Worm (Caenorhabditis elegans) whole organism, L1 larva: ENCODE data around the gene gst-40.

Experiments used
- C16A3.4 ChIP-seq: fragments of 150-350 bp; optimal IDR thresholded peaks from 2 replicates; lab custom pipeline; 2014; ENCODE audit warnings: missing biosample characterization, missing genetic modification characterization
- C34B4.2 ChIP-seq: sonication (generic microtip); optimal IDR thresholded peaks from 2 replicates; lab custom pipeline; 2017; ENCODE audit warnings: mild to moderate bottlenecking, missing genetic modification characterization, missing compliant biosample characterization
- alr-1 ChIP-seq: fragments of 200-800 bp; sonication (Bioruptor generic); optimal IDR thresholded peaks from 2 replicates; lab custom pipeline; 2018; ENCODE audit warnings: borderline replicate concordance, mild to moderate bottlenecking, missing genetic modification characterization, missing compliant biosample characterization
- aly-2 ChIP-seq: fragments of 150-350 bp; optimal IDR thresholded peaks from 2 replicates; lab custom pipeline; 2014; ENCODE audit warnings: missing biosample characterization, missing genetic modification characterization
- blmp-1 ChIP-seq: fragments of 150-350 bp; optimal IDR thresholded peaks from 2 replicates; lab custom pipeline; 2014; ENCODE audit warnings: missing biosample characterization, missing genetic modification characterization
- ceh-8 ChIP-seq: fragments of 200-800 bp; sonication (Bioruptor generic); optimal IDR thresholded peaks from 2 replicates; lab custom pipeline; 2018; ENCODE audit warnings: mild to moderate bottlenecking, missing genetic modification characterization, moderate library complexity, missing compliant biosample characterization
- ces-1 ChIP-seq: fragments of 150-350 bp; optimal IDR thresholded peaks from 2 replicates; lab custom pipeline; 2014; ENCODE audit warnings: missing biosample characterization, missing genetic modification reagents, missing genetic modification characterization
- dpl-1 ChIP-seq, 3 experiments: fragments of 150-350 bp in 2 of 3; sonication (generic microtip) in 1 of 3; optimal IDR thresholded peaks; 2 replicates each; lab custom pipeline; 2014 to 2017; ENCODE audit warnings: missing biosample characterization in 3 of 3, missing genetic modification characterization in 3 of 3, missing genetic modification reagents in 3 of 3
- dsc-1 ChIP-seq: sonication (generic microtip); optimal IDR thresholded peaks from 2 replicates; lab custom pipeline; 2016; ENCODE audit warnings: mild to moderate bottlenecking, missing genetic modification characterization, missing compliant biosample characterization
- efl-1 ChIP-seq, 4 experiments: fragments of 150-350 bp; optimal IDR thresholded peaks in 3 of 4; peaks in 1 of 4; 1 replicate in 1 of 4; 2 replicates in 3 of 4; lab custom pipeline; 2014; ENCODE audit warnings: missing biosample characterization in 2 of 4, missing genetic modification characterization in 2 of 4, missing genetic modification reagents in 2 of 4
- elt-2 ChIP-seq: sonication (generic microtip); optimal IDR thresholded peaks from 2 replicates; lab custom pipeline; 2016; ENCODE audit warnings: missing genetic modification characterization, mild to moderate bottlenecking, inconsistent platforms, missing compliant biosample characterization, missing genetic modification reagents
- elt-3 ChIP-seq, 6 experiments: fragments of 150-350 bp in 1 of 6; sonication (generic microtip); optimal IDR thresholded peaks; 2 replicates each; lab custom pipeline; 2017 to 2018; ENCODE audit warnings: missing biosample characterization in 6 of 6, missing genetic modification characterization in 6 of 6, inconsistent platforms in 1 of 6
- fkh-8 ChIP-seq: sonication (generic microtip); optimal IDR thresholded peaks from 2 replicates; lab custom pipeline; 2016; ENCODE audit warnings: mild to moderate bottlenecking, missing genetic modification characterization, missing compliant biosample characterization
- grh-1 ChIP-seq: fragments of 200-800 bp; sonication (Bioruptor generic); IDR thresholded peaks from 2 replicates; pipeline ENCODE4 v1.3.6; 2022; ENCODE audit warnings: missing genetic modification reagents, missing genetic modification characterization, missing compliant biosample characterization
- hlh-4 ChIP-seq: sonication (generic microtip); optimal IDR thresholded peaks from 2 replicates; lab custom pipeline; 2016; ENCODE audit warnings: mild to moderate bottlenecking, missing genetic modification characterization, missing compliant biosample characterization
- irx-1 ChIP-seq: sonication (generic microtip); optimal IDR thresholded peaks from 2 replicates; lab custom pipeline; 2016; ENCODE audit warnings: missing genetic modification characterization, missing compliant biosample characterization
- lin-13 ChIP-seq: fragments of 150-350 bp; optimal IDR thresholded peaks from 2 replicates; lab custom pipeline; 2014; ENCODE audit warnings: missing biosample characterization, missing genetic modification reagents, missing genetic modification characterization
- lin-35 ChIP-seq, 2 experiments: fragments of 150-350 bp; optimal IDR thresholded peaks; 2 replicates each; lab custom pipeline; 2014; ENCODE audit warnings: missing biosample characterization in 2 of 2, missing genetic modification characterization in 2 of 2, missing genetic modification reagents in 2 of 2
- lin-39 ChIP-seq: fragments of 150-350 bp; optimal IDR thresholded peaks from 2 replicates; lab custom pipeline; 2014; ENCODE audit warnings: missing biosample characterization, missing genetic modification reagents, missing genetic modification characterization
- lir-3 ChIP-seq: sonication (generic microtip); optimal IDR thresholded peaks from 2 replicates; lab custom pipeline; 2016; ENCODE audit warnings: mild to moderate bottlenecking, missing genetic modification characterization, moderate library complexity, missing compliant biosample characterization; ENCODE audit not compliant: poor library complexity
- mdl-1 ChIP-seq, 2 experiments: fragments of 150-350 bp; optimal IDR thresholded peaks; 2 replicates each; lab custom pipeline; 2014 to 2017; ENCODE audit warnings: missing biosample characterization in 2 of 2, missing genetic modification characterization in 2 of 2, inconsistent platforms in 1 of 2
- nhr-12 ChIP-seq: sonication (generic microtip); optimal IDR thresholded peaks from 2 replicates; lab custom pipeline; 2017; ENCODE audit warnings: missing biosample characterization, missing genetic modification characterization
- nhr-19 ChIP-seq: fragments of 200-800 bp; sonication (Bioruptor generic); conservative IDR thresholded peaks from 2 replicates; pipeline ENCODE4 v1.3.6; 2022; ENCODE audit warnings: missing genetic modification characterization, missing compliant biosample characterization
- nhr-28 ChIP-seq: fragments of 150-350 bp; optimal IDR thresholded peaks from 2 replicates; lab custom pipeline; 2014; ENCODE audit warnings: missing biosample characterization, missing genetic modification characterization
- nhr-47 ChIP-seq: sonication (generic microtip); optimal IDR thresholded peaks from 2 replicates; lab custom pipeline; 2016; ENCODE audit warnings: mild to moderate bottlenecking, missing genetic modification characterization, moderate library complexity, missing compliant biosample characterization
- nhr-84 ChIP-seq: sonication (generic microtip); optimal IDR thresholded peaks from 2 replicates; lab custom pipeline; 2017; ENCODE audit warnings: missing biosample characterization, missing genetic modification characterization
- nhr-85 ChIP-seq: sonication (generic microtip); peaks from one replicate; lab custom pipeline; 2016; ENCODE audit warnings: missing genetic modification characterization, inconsistent platforms, missing compliant biosample characterization
- skn-1 ChIP-seq: fragments of 150-350 bp; optimal IDR thresholded peaks from 2 replicates; lab custom pipeline; 2014; ENCODE audit warnings: missing biosample characterization, missing genetic modification characterization
- snpc-4 ChIP-seq: fragments of 150-350 bp; optimal IDR thresholded peaks from 2 replicates; lab custom pipeline; 2014; ENCODE audit warnings: missing biosample characterization, missing genetic modification characterization
- snu-23 ChIP-seq: sonication (generic microtip); optimal IDR thresholded peaks from 2 replicates; lab custom pipeline; 2016; ENCODE audit warnings: missing genetic modification characterization, missing compliant biosample characterization
- sox-4 ChIP-seq: sonication (generic microtip); optimal IDR thresholded peaks from 2 replicates; lab custom pipeline; 2016; ENCODE audit warnings: missing genetic modification characterization, missing compliant biosample characterization
- sup-37 ChIP-seq: fragments of 200-800 bp; sonication (Bioruptor generic); optimal IDR thresholded peaks from 2 replicates; lab custom pipeline; 2018; ENCODE audit warnings: mild to moderate bottlenecking, missing genetic modification characterization, missing compliant biosample characterization
- swsn-7 ChIP-seq: sonication (generic microtip); optimal IDR thresholded peaks from 2 replicates; lab custom pipeline; 2016; ENCODE audit warnings: missing genetic modification characterization, missing compliant biosample characterization
- tbx-2 ChIP-seq: sonication (generic microtip); optimal IDR thresholded peaks from 2 replicates; lab custom pipeline; 2016; ENCODE audit warnings: missing genetic modification characterization, missing compliant biosample characterization
- unc-30 ChIP-seq: sonication (generic microtip); optimal IDR thresholded peaks from 2 replicates; lab custom pipeline; 2017; ENCODE audit warnings: missing biosample characterization, missing genetic modification characterization
- unc-98 ChIP-seq: fragments of 200-800 bp; sonication (Bioruptor generic); IDR thresholded peaks from 2 replicates; pipeline ENCODE4 v1.3.6; 2022; ENCODE audit warnings: missing genetic modification characterization, missing compliant biosample characterization
- vab-15 ChIP-seq: sonication (generic microtip); optimal IDR thresholded peaks from 2 replicates; lab custom pipeline; 2017; ENCODE audit warnings: missing genotype, mild to moderate bottlenecking, missing genetic modification characterization, missing compliant biosample characterization
- zag-1 ChIP-seq: fragments of 150-350 bp; optimal IDR thresholded peaks from 2 replicates; lab custom pipeline; 2014; ENCODE audit warnings: missing biosample characterization, missing genetic modification characterization
- zip-4 ChIP-seq: fragments of 200-800 bp; sonication (Bioruptor generic); optimal IDR thresholded peaks from 2 replicates; lab custom pipeline; 2018; ENCODE audit warnings: mild to moderate bottlenecking, missing genetic modification characterization, moderate library complexity, missing compliant biosample characterization
- ztf-11 ChIP-seq, 2 experiments: sonication (generic microtip); optimal IDR thresholded peaks; 2 replicates each; lab custom pipeline; 2016 to 2017; ENCODE audit warnings: missing genetic modification characterization in 2 of 2, missing biosample characterization in 1 of 2, missing compliant biosample characterization in 1 of 2

Gene gst-40

DNA sequence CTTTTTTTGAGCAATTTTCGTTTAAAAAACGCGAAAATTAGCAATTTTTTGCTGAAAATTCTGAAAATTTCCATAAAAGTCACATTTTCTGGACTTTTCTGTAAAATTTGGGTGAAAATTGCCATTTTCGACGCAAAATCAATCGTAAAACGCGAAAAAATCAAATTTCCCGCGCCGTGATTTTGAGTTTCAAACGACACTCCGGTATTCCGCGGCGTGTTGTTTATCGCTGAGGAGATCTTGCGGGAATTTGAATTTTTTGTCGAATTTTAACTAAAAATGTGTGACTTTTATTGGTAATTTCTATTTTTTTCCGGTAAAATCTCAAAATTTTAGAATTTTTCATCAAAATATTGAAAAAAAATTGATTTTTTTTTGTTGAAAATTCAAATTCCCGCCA, 40.9 kb downstream of the gst-40 start:
- no peak for TF ChIP-seq nhr-28
- no peak for TF ChIP-seq elt-2 (tag; lab: Kevin White, UChicago)
- TF ChIP-seq ces-1 (GFP tag; lab: Kevin White, UChicago) = no peak
- no peak for TF ChIP-seq elt-3 (tag; optimal IDR thresholded peaks at IDR 0.05; lab: Kevin White, UChicago)
- no peak for TF ChIP-seq nhr-12 (tag; lab: Kevin White, UChicago)
- no peak for TF ChIP-seq C34B4.2 (tag; lab: Kevin White, UChicago)
- no peak for TF ChIP-seq vab-15 (tag; lab: Kevin White, UChicago)
- no peak for TF ChIP-seq ztf-11 (tag; optimal IDR thresholded peaks at IDR 0.05; lab: Kevin White, UChicago)
- no peak for TF ChIP-seq C16A3.4
- no peak for TF ChIP-seq nhr-84 (tag; lab: Kevin White, UChicago)
- no peak for TF ChIP-seq snpc-4 (tag; lab: Kevin White, UChicago)
- no peak for TF ChIP-seq efl-1 (optimal IDR thresholded peaks at IDR 0.05; lab: Kevin White, UChicago)
- TF ChIP-seq efl-1 (GFP tag; optimal IDR thresholded peaks at IDR 0.05 in 1 of 2; lab: Kevin White, UChicago) = no peak

DNA sequence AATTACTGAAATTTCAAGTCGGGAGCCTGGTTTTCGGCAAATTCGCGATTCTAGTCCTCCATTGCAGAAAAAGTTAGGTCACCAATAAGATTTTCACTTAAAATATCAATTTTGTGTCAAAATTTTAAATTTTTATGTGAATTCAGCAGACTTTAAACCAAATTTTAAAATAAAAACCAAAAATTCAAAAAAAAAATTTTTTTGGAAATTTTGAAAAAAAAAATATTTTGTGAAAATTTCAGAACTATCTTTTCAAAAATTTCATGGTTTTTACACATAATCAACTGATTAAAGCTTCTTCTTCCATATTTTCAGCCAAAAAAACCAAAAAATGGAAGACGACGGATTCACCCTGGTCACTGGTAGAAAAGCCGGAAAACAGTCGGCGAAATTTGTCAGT, 44.5 kb downstream of the gst-40 start, which contains the start of gene Y55F3BL.4:
TSS of gene Y55F3BL.4 (plus strand) at position 301 of the 400 bp plus-strand sequence.
- TF ChIP-seq zag-1 (tag; lab: Kevin White, UChicago) (no peak), aly-2 (no peak), dsc-1 (tag; lab: Kevin White, UChicago) (no peak), nhr-47 (no peak), sup-37 (GFP tag; lab: Kevin White, UChicago) (no peak), ceh-8 (GFP tag; lab: Kevin White, UChicago) (no peak), alr-1 (tag; lab: Kevin White, UChicago) (no peak), zip-4 (GFP tag; lab: Kevin White, UChicago) (no peak), irx-1 (tag; lab: Kevin White, UChicago) (no peak), sox-4 (tag; lab: Kevin White, UChicago) (no peak), unc-98 (no peak), lir-3 (tag; lab: Kevin White, UChicago) (no peak), blmp-1 (no peak), vab-15 (tag; lab: Kevin White, UChicago) (no peak), lin-13 (GFP tag; lab: Kevin White, UChicago) (no peak)

DNA sequence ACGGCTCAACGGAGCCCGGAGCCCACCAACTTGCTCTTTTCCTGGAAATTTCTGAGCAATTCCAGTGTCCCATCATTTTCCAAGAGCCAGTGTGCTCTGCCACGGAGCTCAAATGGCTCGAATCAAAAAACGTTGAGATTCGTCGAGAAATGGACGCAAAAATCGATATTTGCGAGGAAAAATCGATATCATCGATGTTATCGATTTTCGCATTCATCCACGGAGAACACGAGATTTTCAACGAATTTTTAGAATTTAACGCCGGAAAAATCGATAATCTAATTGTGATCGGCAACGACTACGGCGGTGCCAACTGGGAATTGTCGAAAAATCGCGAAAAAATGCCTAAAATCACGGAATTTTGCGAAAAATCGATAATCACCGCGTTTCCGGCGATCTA, 45.4 kb downstream of the gst-40 start:
- no peak for TF ChIP-seq efl-1 (optimal IDR thresholded peaks at IDR 0.05; lab: Kevin White, UChicago)
- peak in 1 of 2 experiments; percentile 10 for TF ChIP-seq efl-1 (GFP tag; optimal IDR thresholded peaks at IDR 0.05 in 1 of 2; lab: Kevin White, UChicago)
- TF ChIP-seq grh-1 (GFP tag; lab: Robert Waterston, UW) = 0 out of 2 replicates have a peak, but pooled peaks have one; percentile 9
- no peak for TF ChIP-seq dpl-1 (GFP tag; optimal IDR thresholded peaks at IDR 0.05; lab: Kevin White, UChicago)

DNA sequence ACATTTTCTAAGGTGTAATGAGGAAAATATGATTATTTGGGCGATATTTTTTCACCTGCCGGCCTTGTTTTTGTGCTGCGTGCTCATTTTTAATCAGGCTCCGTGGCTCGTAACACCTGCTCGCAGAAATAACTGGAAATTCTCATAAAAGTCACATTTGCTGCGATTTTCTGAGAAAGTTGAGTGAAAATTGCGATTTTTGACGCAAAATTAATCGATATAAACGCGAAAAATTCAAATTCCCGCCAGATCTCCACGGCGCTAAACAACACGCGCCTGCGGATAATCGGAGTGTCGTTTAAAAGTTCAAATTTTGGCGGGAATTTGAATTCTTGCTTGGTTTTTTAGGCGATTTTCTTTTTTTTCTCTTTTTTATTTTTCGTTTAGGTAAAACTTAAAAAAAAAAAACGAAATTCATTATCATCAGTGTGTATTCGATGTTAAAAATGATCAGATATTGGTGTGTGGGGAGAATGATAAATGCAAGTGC, 46.8 kb downstream of the gst-40 start, which contains the start of gene Y55F3BL.6:
TSS of gene Y55F3BL.6 (minus strand) at position 51 of the 490 bp plus-strand sequence.
- no peak for TF ChIP-seq lin-35 (GFP tag; optimal IDR thresholded peaks at IDR 0.05; lab: Kevin White, UChicago)
- TF ChIP-seq lir-3 (tag; lab: Kevin White, UChicago) = no peak
- TF ChIP-seq efl-1 (optimal IDR thresholded peaks at IDR 0.05; lab: Kevin White, UChicago) = no peak
- peak in 1 of 2 experiments; percentile 24 for TF ChIP-seq efl-1 (GFP tag; optimal IDR thresholded peaks at IDR 0.05 in 1 of 2; lab: Kevin White, UChicago)
- no peak for TF ChIP-seq nhr-19 (GFP tag; lab: Robert Waterston, UW)
- TF ChIP-seq skn-1 = no peak
- no peak for TF ChIP-seq tbx-2
- no peak for TF ChIP-seq elt-3 (tag; optimal IDR thresholded peaks at IDR 0.05; lab: Kevin White, UChicago)
- TF ChIP-seq unc-30 (tag; lab: Kevin White, UChicago) = no peak
- TF ChIP-seq swsn-7 = no peak
- no peak for TF ChIP-seq ztf-11 (tag; optimal IDR thresholded peaks at IDR 0.05; lab: Kevin White, UChicago)
- no peak for TF ChIP-seq irx-1 (tag; lab: Kevin White, UChicago)
- no peak for TF ChIP-seq lin-39 (tag; lab: Kevin White, UChicago)
- peak; percentile 2 for TF ChIP-seq nhr-85
- peak; percentile 7 for TF ChIP-seq fkh-8 (tag; lab: Kevin White, UChicago)
- TF ChIP-seq aly-2 = no peak
- no peak for TF ChIP-seq mdl-1 (tag; optimal IDR thresholded peaks at IDR 0.05; lab: Kevin White, UChicago)
- no peak for TF ChIP-seq snu-23 (GFP tag; lab: Kevin White, UChicago)
- peak; percentile 7 for TF ChIP-seq hlh-4 (tag; lab: Kevin White, UChicago)
